Worm (Caenorhabditis elegans) whole organism, L1 larva: ENCODE measurements around the gene cest-9.2.

Experiments
- C04F5.9 ChIP-seq: sonication (generic microtip); optimal IDR thresholded peaks from 2 replicates; lab custom pipeline; 2016; ENCODE audit warnings: missing genetic modification characterization, missing compliant biosample characterization
- C16A3.4 ChIP-seq: fragments of 150-350 bp; optimal IDR thresholded peaks from 2 replicates; lab custom pipeline; 2014; ENCODE audit warnings: missing biosample characterization, missing genetic modification characterization
- F16B12.6 ChIP-seq: fragments of 150-350 bp; optimal IDR thresholded peaks from 2 replicates; lab custom pipeline; 2014; ENCODE audit warnings: missing biosample characterization, missing genetic modification characterization
- Y116A8C.19 ChIP-seq: sonication (generic microtip); optimal IDR thresholded peaks from 2 replicates; lab custom pipeline; 2016; ENCODE audit warnings: missing compliant biosample characterization, missing genetic modification characterization, borderline replicate concordance
- alr-1 ChIP-seq: fragments of 200-800 bp; sonication (Bioruptor generic); optimal IDR thresholded peaks from 2 replicates; lab custom pipeline; 2018; ENCODE audit warnings: borderline replicate concordance, mild to moderate bottlenecking, missing genetic modification characterization, missing compliant biosample characterization
- ceh-63 ChIP-seq: fragments of 200-800 bp; sonication (Bioruptor generic); optimal IDR thresholded peaks from 2 replicates; lab custom pipeline; 2018; ENCODE audit warnings: mild to moderate bottlenecking, missing genetic modification characterization, missing compliant biosample characterization
- ceh-8 ChIP-seq: fragments of 200-800 bp; sonication (Bioruptor generic); optimal IDR thresholded peaks from 2 replicates; lab custom pipeline; 2018; ENCODE audit warnings: mild to moderate bottlenecking, missing genetic modification characterization, moderate library complexity, missing compliant biosample characterization
- ceh-82 ChIP-seq, 3 experiments: fragments of 150-350 bp in 1 of 3; sonication (generic microtip) in 2 of 3; optimal IDR thresholded peaks; 2 replicates each; lab custom pipeline; 2014 to 2017; ENCODE audit warnings: missing biosample characterization in 3 of 3, missing genetic modification characterization in 3 of 3
- ceh-90 ChIP-seq: sonication (generic microtip); optimal IDR thresholded peaks from 2 replicates; lab custom pipeline; 2016; ENCODE audit warnings: missing genetic modification characterization, missing compliant biosample characterization
- ces-1 ChIP-seq: fragments of 150-350 bp; optimal IDR thresholded peaks from 2 replicates; lab custom pipeline; 2014; ENCODE audit warnings: missing biosample characterization, missing genetic modification reagents, missing genetic modification characterization
- dpl-1 ChIP-seq, 3 experiments: fragments of 150-350 bp in 2 of 3; sonication (generic microtip) in 1 of 3; optimal IDR thresholded peaks; 2 replicates each; lab custom pipeline; 2014 to 2017; ENCODE audit warnings: missing biosample characterization in 3 of 3, missing genetic modification characterization in 3 of 3, missing genetic modification reagents in 3 of 3
- dsc-1 ChIP-seq: sonication (generic microtip); optimal IDR thresholded peaks from 2 replicates; lab custom pipeline; 2016; ENCODE audit warnings: mild to moderate bottlenecking, missing genetic modification characterization, missing compliant biosample characterization
- efl-1 ChIP-seq, 4 experiments: fragments of 150-350 bp; optimal IDR thresholded peaks in 3 of 4; peaks in 1 of 4; 1 replicate in 1 of 4; 2 replicates in 3 of 4; lab custom pipeline; 2014; ENCODE audit warnings: missing biosample characterization in 2 of 4, missing genetic modification characterization in 2 of 4, missing genetic modification reagents in 2 of 4
- efl-3 ChIP-seq: fragments of 200-800 bp; sonication (Bioruptor generic); optimal IDR thresholded peaks from 2 replicates; lab custom pipeline; 2018; ENCODE audit warnings: mild to moderate bottlenecking, missing genetic modification characterization, missing compliant biosample characterization
- egl-13 ChIP-seq: sonication (generic microtip); optimal IDR thresholded peaks from 2 replicates; lab custom pipeline; 2016; ENCODE audit warnings: missing genotype, missing genetic modification reagents, missing genetic modification characterization, missing compliant biosample characterization
- egl-27 ChIP-seq, 2 experiments: fragments of 150-350 bp in 1 of 2; sonication (generic microtip); optimal IDR thresholded peaks; 3 replicates each; lab custom pipeline; 2017 to 2018; ENCODE audit warnings: missing biosample characterization in 2 of 2, missing genetic modification characterization in 2 of 2, missing genetic modification reagents in 2 of 2
- elt-3 ChIP-seq, 6 experiments: fragments of 150-350 bp in 1 of 6; sonication (generic microtip); optimal IDR thresholded peaks; 2 replicates each; lab custom pipeline; 2017 to 2018; ENCODE audit warnings: missing biosample characterization in 6 of 6, missing genetic modification characterization in 6 of 6, inconsistent platforms in 1 of 6
- ets-5 ChIP-seq: fragments of 200-800 bp; sonication (Bioruptor generic); IDR thresholded peaks from 2 replicates; pipeline ENCODE4 v1.3.6; 2022; ENCODE audit warnings: missing genetic modification characterization, missing compliant biosample characterization
- fkh-10 ChIP-seq: sonication (generic microtip); optimal IDR thresholded peaks from 2 replicates; lab custom pipeline; 2017; ENCODE audit warnings: missing biosample characterization, missing genetic modification reagents, missing genetic modification characterization
- fkh-4 ChIP-seq: sonication (generic microtip); optimal IDR thresholded peaks from 2 replicates; lab custom pipeline; 2016; ENCODE audit warnings: missing compliant biosample characterization, missing genetic modification characterization, borderline replicate concordance
- fkh-8 ChIP-seq: sonication (generic microtip); optimal IDR thresholded peaks from 2 replicates; lab custom pipeline; 2016; ENCODE audit warnings: mild to moderate bottlenecking, missing genetic modification characterization, missing compliant biosample characterization
- grh-1 ChIP-seq: fragments of 200-800 bp; sonication (Bioruptor generic); IDR thresholded peaks from 2 replicates; pipeline ENCODE4 v1.3.6; 2022; ENCODE audit warnings: missing genetic modification reagents, missing genetic modification characterization, missing compliant biosample characterization
- hlh-4 ChIP-seq: sonication (generic microtip); optimal IDR thresholded peaks from 2 replicates; lab custom pipeline; 2016; ENCODE audit warnings: mild to moderate bottlenecking, missing genetic modification characterization, missing compliant biosample characterization
- hpl-2 ChIP-seq: fragments of 150-350 bp; optimal IDR thresholded peaks from 2 replicates; lab custom pipeline; 2014; ENCODE audit warnings: missing biosample characterization, missing genetic modification reagents, missing genetic modification characterization
- irx-1 ChIP-seq: sonication (generic microtip); optimal IDR thresholded peaks from 2 replicates; lab custom pipeline; 2016; ENCODE audit warnings: missing genetic modification characterization, missing compliant biosample characterization
- isw-1 ChIP-seq: fragments of 200-800 bp; sonication (Bioruptor generic); IDR thresholded peaks from 2 replicates; pipeline ENCODE4 v1.3.6; 2022; ENCODE audit warnings: missing genetic modification characterization, missing compliant biosample characterization
- jun-1 ChIP-seq: fragments of 150-350 bp; optimal IDR thresholded peaks from 2 replicates; lab custom pipeline; 2014; ENCODE audit warnings: missing biosample characterization, missing genetic modification reagents, missing genetic modification characterization
- lin-14 ChIP-seq: fragments of 200-800 bp; sonication (Bioruptor generic); optimal IDR thresholded peaks from 2 replicates; lab custom pipeline; 2018; ENCODE audit warnings: mild to moderate bottlenecking, missing genetic modification characterization, moderate library complexity, missing compliant biosample characterization
- lin-15B ChIP-seq: fragments of 150-350 bp; sonication (generic microtip); optimal IDR thresholded peaks from 3 replicates; lab custom pipeline; 2014; ENCODE audit warnings: missing biosample characterization, missing genetic modification characterization
- lsy-2 ChIP-seq, 2 experiments: fragments of 150-350 bp; optimal IDR thresholded peaks; 2 replicates each; lab custom pipeline; 2014; ENCODE audit warnings: missing biosample characterization in 2 of 2, missing genetic modification characterization in 2 of 2
- mep-1 ChIP-seq: fragments of 150-350 bp; optimal IDR thresholded peaks from 2 replicates; lab custom pipeline; 2014; ENCODE audit warnings: missing biosample characterization, missing genetic modification characterization
- nhr-11 ChIP-seq: fragments of 150-350 bp; optimal IDR thresholded peaks from 2 replicates; lab custom pipeline; 2014; ENCODE audit warnings: missing biosample characterization, missing genetic modification characterization
- nhr-12 ChIP-seq: sonication (generic microtip); optimal IDR thresholded peaks from 2 replicates; lab custom pipeline; 2017; ENCODE audit warnings: missing biosample characterization, missing genetic modification characterization
- nhr-20 ChIP-seq: sonication (generic microtip); optimal IDR thresholded peaks from 2 replicates; lab custom pipeline; 2016; ENCODE audit warnings: mild to moderate bottlenecking, missing genetic modification characterization, missing compliant biosample characterization
- nhr-237 ChIP-seq: fragments of 150-350 bp; optimal IDR thresholded peaks from 2 replicates; lab custom pipeline; 2014; ENCODE audit warnings: missing biosample characterization, missing genetic modification characterization
- nhr-28 ChIP-seq: fragments of 150-350 bp; optimal IDR thresholded peaks from 2 replicates; lab custom pipeline; 2014; ENCODE audit warnings: missing biosample characterization, missing genetic modification characterization
- nhr-47 ChIP-seq: sonication (generic microtip); optimal IDR thresholded peaks from 2 replicates; lab custom pipeline; 2016; ENCODE audit warnings: mild to moderate bottlenecking, missing genetic modification characterization, moderate library complexity, missing compliant biosample characterization
- nhr-84 ChIP-seq: sonication (generic microtip); optimal IDR thresholded peaks from 2 replicates; lab custom pipeline; 2017; ENCODE audit warnings: missing biosample characterization, missing genetic modification characterization
- nhr-85 ChIP-seq: sonication (generic microtip); peaks from one replicate; lab custom pipeline; 2016; ENCODE audit warnings: missing genetic modification characterization, inconsistent platforms, missing compliant biosample characterization
- pqm-1 ChIP-seq: sonication (generic microtip); optimal IDR thresholded peaks from 3 replicates; lab custom pipeline; 2017; ENCODE audit warnings: missing biosample characterization, missing genetic modification characterization
- rnt-1 ChIP-seq: sonication (generic microtip); optimal IDR thresholded peaks from 2 replicates; lab custom pipeline; 2016; ENCODE audit warnings: mild to moderate bottlenecking, missing genetic modification characterization, moderate library complexity, missing compliant biosample characterization
- skn-1 ChIP-seq: fragments of 150-350 bp; optimal IDR thresholded peaks from 2 replicates; lab custom pipeline; 2014; ENCODE audit warnings: missing biosample characterization, missing genetic modification characterization
- snpc-4 ChIP-seq: fragments of 150-350 bp; optimal IDR thresholded peaks from 2 replicates; lab custom pipeline; 2014; ENCODE audit warnings: missing biosample characterization, missing genetic modification characterization
- snu-23 ChIP-seq: sonication (generic microtip); optimal IDR thresholded peaks from 2 replicates; lab custom pipeline; 2016; ENCODE audit warnings: missing genetic modification characterization, missing compliant biosample characterization
- sup-37 ChIP-seq: fragments of 200-800 bp; sonication (Bioruptor generic); optimal IDR thresholded peaks from 2 replicates; lab custom pipeline; 2018; ENCODE audit warnings: mild to moderate bottlenecking, missing genetic modification characterization, missing compliant biosample characterization
- swsn-7 ChIP-seq: sonication (generic microtip); optimal IDR thresholded peaks from 2 replicates; lab custom pipeline; 2016; ENCODE audit warnings: missing genetic modification characterization, missing compliant biosample characterization
- tbx-2 ChIP-seq: sonication (generic microtip); optimal IDR thresholded peaks from 2 replicates; lab custom pipeline; 2016; ENCODE audit warnings: missing genetic modification characterization, missing compliant biosample characterization
- unc-130 ChIP-seq: fragments of 150-350 bp; optimal IDR thresholded peaks from 2 replicates; lab custom pipeline; 2017; ENCODE audit warnings: missing biosample characterization, missing genetic modification characterization, inconsistent platforms
- unc-62 ChIP-seq: fragments of 150-350 bp; optimal IDR thresholded peaks from 2 replicates; lab custom pipeline; 2014; ENCODE audit warnings: missing biosample characterization, missing genetic modification reagents, missing genetic modification characterization
- unc-98 ChIP-seq: fragments of 200-800 bp; sonication (Bioruptor generic); IDR thresholded peaks from 2 replicates; pipeline ENCODE4 v1.3.6; 2022; ENCODE audit warnings: missing genetic modification characterization, missing compliant biosample characterization
- vab-15 ChIP-seq: sonication (generic microtip); optimal IDR thresholded peaks from 2 replicates; lab custom pipeline; 2017; ENCODE audit warnings: missing genotype, mild to moderate bottlenecking, missing genetic modification characterization, missing compliant biosample characterization
- zag-1 ChIP-seq: fragments of 150-350 bp; optimal IDR thresholded peaks from 2 replicates; lab custom pipeline; 2014; ENCODE audit warnings: missing biosample characterization, missing genetic modification characterization
- ztf-11 ChIP-seq, 2 experiments: sonication (generic microtip); optimal IDR thresholded peaks; 2 replicates each; lab custom pipeline; 2016 to 2017; ENCODE audit warnings: missing genetic modification characterization in 2 of 2, missing biosample characterization in 1 of 2, missing compliant biosample characterization in 1 of 2
- ztf-4 ChIP-seq: fragments of 150-350 bp; optimal IDR thresholded peaks from 2 replicates; lab custom pipeline; 2014; ENCODE audit warnings: missing biosample characterization, missing genetic modification characterization

cest-9.2 gene

DNA sequence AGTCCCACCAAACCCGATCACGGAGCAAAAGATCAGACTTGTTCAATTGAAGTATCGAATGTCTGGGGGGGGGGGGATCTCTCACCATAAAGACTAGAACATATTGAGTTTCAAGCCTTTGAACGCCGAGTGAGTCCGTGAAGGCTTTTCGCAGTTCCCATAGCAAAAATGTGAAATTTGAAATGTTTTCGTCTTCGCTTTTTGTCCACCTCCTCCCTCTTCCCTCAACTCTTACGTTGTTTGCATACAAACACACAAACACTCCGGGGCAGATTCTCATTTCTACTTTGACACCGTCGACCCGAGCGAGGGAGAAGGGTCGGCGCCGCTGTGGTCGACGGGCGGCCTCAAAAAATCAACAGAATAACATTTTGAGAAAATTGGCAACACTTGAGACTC lies 42.8 kb upstream of the cest-9.2 start:
- TF ChIP-seq snu-23 (GFP tag; lab: Kevin White, UChicago) (peak; percentile 20), ceh-82 (tag; optimal IDR thresholded peaks at IDR 0.05; lab: Kevin White, UChicago) (no peak), lin-15B (tag; lab: Kevin White, UChicago) (no peak), F16B12.6 (tag; lab: Kevin White, UChicago) (no peak), nhr-28 (tag; lab: Kevin White, UChicago) (no peak), efl-1 (optimal IDR thresholded peaks at IDR 0.05; lab: Kevin White, UChicago) (no peak), efl-1 (GFP tag; optimal IDR thresholded peaks at IDR 0.05 in 1 of 2; lab: Kevin White, UChicago) (peak in 1 of 2 experiments; percentile 35), nhr-237 (no peak), C16A3.4 (no peak), ceh-90 (tag; lab: Kevin White, UChicago) (no peak), fkh-4 (no peak), ztf-11 (tag; optimal IDR thresholded peaks at IDR 0.05; lab: Kevin White, UChicago) (no peak), unc-98 (no peak), ets-5 (GFP tag; lab: Robert Waterston, UW) (no peak), grh-1 (GFP tag; lab: Robert Waterston, UW) (peak; percentile 54), skn-1 (no peak), rnt-1 (tag; lab: Kevin White, UChicago) (no peak), efl-3 (GFP tag; lab: Kevin White, UChicago) (no peak), nhr-11 (no peak), Y116A8C.19 (tag; lab: Kevin White, UChicago) (no peak), unc-62 (GFP tag; lab: Kevin White, UChicago) (no peak), swsn-7 (peak; percentile 1), tbx-2 (tag; lab: Kevin White, UChicago) (no peak), nhr-85 (tag; lab: Kevin White, UChicago) (peak; percentile 55), fkh-10 (GFP tag; lab: Kevin White, UChicago) (no peak), egl-13 (tag; lab: Kevin White, UChicago) (no peak), nhr-20 (peak; percentile 55), sup-37 (GFP tag; lab: Kevin White, UChicago) (peak; percentile 8), jun-1 (tag; lab: Kevin White, UChicago) (no peak), egl-27 (tag; optimal IDR thresholded peaks at IDR 0.05; lab: Kevin White, UChicago) (peak in 1 of 2 experiments; percentile 26), pqm-1 (tag; lab: Kevin White, UChicago) (no peak), ceh-63 (GFP tag; lab: Kevin White, UChicago) (no peak), lsy-2 (tag; optimal IDR thresholded peaks at IDR 0.05; lab: Kevin White, UChicago) (no peak), isw-1 (GFP tag; lab: Robert Waterston, UW) (no peak), ceh-8 (GFP tag; lab: Kevin White, UChicago) (no peak), hlh-4 (tag; lab: Kevin White, UChicago) (no peak), hpl-2 (GFP tag; lab: Kevin White, UChicago) (no peak), alr-1 (tag; lab: Kevin White, UChicago) (no peak), lin-14 (peak; percentile 60), ces-1 (GFP tag; lab: Kevin White, UChicago) (no peak), mep-1 (tag; lab: Kevin White, UChicago) (no peak), zag-1 (tag; lab: Kevin White, UChicago) (no peak), dpl-1 (GFP tag; optimal IDR thresholded peaks at IDR 0.05; lab: Kevin White, UChicago) (no peak), nhr-84 (tag; lab: Kevin White, UChicago) (no peak), elt-3 (tag; optimal IDR thresholded peaks at IDR 0.05; lab: Kevin White, UChicago) (no peak), C04F5.9 (tag; lab: Kevin White, UChicago) (no peak), unc-130 (peak; percentile 16), irx-1 (tag; lab: Kevin White, UChicago) (no peak), snpc-4 (tag; lab: Kevin White, UChicago) (no peak), nhr-47 (tag; lab: Kevin White, UChicago) (no peak), fkh-8 (tag; lab: Kevin White, UChicago) (no peak), nhr-12 (tag; lab: Kevin White, UChicago) (no peak), vab-15 (no peak), dsc-1 (no peak), ztf-4 (tag; lab: Kevin White, UChicago) (no peak)
